Fruit fly (Drosophila melanogaster): ENCODE data around the gene Acer.

Gene Acer

dm6 chr2L:8521724-8522309 is at the start of gene Acer (continued):
- no peak for TF ChIP-seq CG32767 (GFP tag; IDR thresholded peaks at IDR 0.05)
- no peak for TF ChIP-seq Nf-YA (GFP tag; IDR thresholded peaks at IDR 0.05)
- TF ChIP-seq CG30020 (tag; optimal IDR thresholded peaks at IDR 0.05): no peak
- peak; percentile 37 for TF ChIP-seq CG10267 (tag; optimal IDR thresholded peaks at IDR 0.05)
- TF ChIP-seq az2 (GFP tag; optimal IDR thresholded peaks at IDR 0.05): no peak
- peak; percentile 11 for TF ChIP-seq pfk (GFP tag; optimal IDR thresholded peaks at IDR 0.05)
- TF ChIP-seq chn (GFP tag; optimal IDR thresholded peaks at IDR 0.05): no peak
- peak; percentile 15 for TF ChIP-seq her (GFP tag; optimal IDR thresholded peaks at IDR 0.05)
- no peak for TF ChIP-seq eve (GFP tag; optimal IDR thresholded peaks at IDR 0.05)
- no peak for TF ChIP-seq abd-A (tag; optimal IDR thresholded peaks at IDR 0.05)
- no peak for TF ChIP-seq CG11398 (GFP tag; optimal IDR thresholded peaks at IDR 0.05)
- TF ChIP-seq caup (GFP tag; optimal IDR thresholded peaks at IDR 0.05; ENCODE audit: severe bottlenecking): peak; percentile 23
- 0 out of 2 replicates have a peak, but pooled peaks have one; percentile 21 for TF ChIP-seq CG32532 (GFP tag; IDR thresholded peaks at IDR 0.05)
- TF ChIP-seq bigmax (GFP tag; optimal IDR thresholded peaks at IDR 0.05): no peak
- no peak for TF ChIP-seq bsh (GFP tag; optimal IDR thresholded peaks at IDR 0.05)
- TF ChIP-seq sd (tag; optimal IDR thresholded peaks at IDR 0.05): peak; percentile 54
- no peak for TF ChIP-seq grn (GFP tag; optimal IDR thresholded peaks at IDR 0.05)
- no peak for TF ChIP-seq da (GFP tag; optimal IDR thresholded peaks at IDR 0.05)
- TF ChIP-seq nmo (GFP tag; optimal IDR thresholded peaks at IDR 0.05): peak; percentile 20
- no peak for TF ChIP-seq D19B (GFP tag; optimal IDR thresholded peaks at IDR 0.05)
- TF ChIP-seq Atf-2 (GFP tag; optimal IDR thresholded peaks at IDR 0.05): no peak
- no peak for TF ChIP-seq toy (GFP tag; IDR thresholded peaks at IDR 0.05)
- no peak for TF ChIP-seq cwo (GFP tag; optimal IDR thresholded peaks at IDR 0.05)
- TF ChIP-seq scrt (GFP tag; optimal IDR thresholded peaks at IDR 0.05): no peak
- TF ChIP-seq Bdp1 (GFP tag; optimal IDR thresholded peaks at IDR 0.05): no peak
- TF ChIP-seq CG1529 (GFP tag; optimal IDR thresholded peaks at IDR 0.05): no peak
- 0 out of 2 replicates have a peak, but pooled peaks have one; percentile 17 for TF ChIP-seq H2.0 (GFP tag; IDR thresholded peaks at IDR 0.05)
- peak; percentile 54 for TF ChIP-seq stwl (tag; optimal IDR thresholded peaks at IDR 0.05)
- TF ChIP-seq CG34224 (GFP tag; IDR thresholded peaks at IDR 0.05; ENCODE audit: partially characterized antibody): peak; percentile 25; the same call in 1 of the 3 replicates
- TF ChIP-seq ewg (GFP tag; optimal IDR thresholded peaks at IDR 0.05): no peak
- no peak for TF ChIP-seq B-H2 (GFP tag; optimal IDR thresholded peaks at IDR 0.05)
- no peak for TF ChIP-seq zfh2 (GFP tag; optimal IDR thresholded peaks at IDR 0.05)
- no peak for TF ChIP-seq CG10431 (GFP tag; optimal IDR thresholded peaks at IDR 0.05)
- TF ChIP-seq CG1792 (GFP tag; optimal IDR thresholded peaks at IDR 0.05): peak; percentile 4
- no peak for TF ChIP-seq TFAM (GFP tag; optimal IDR thresholded peaks at IDR 0.05)
- no peak for TF ChIP-seq CG8478 (optimal IDR thresholded peaks at IDR 0.05)
- TF ChIP-seq gem (tag; optimal IDR thresholded peaks at IDR 0.05): no peak
- peak; percentile 56; the same call in 1 of the 3 replicates for TF ChIP-seq CG6791 (GFP tag; IDR thresholded peaks at IDR 0.05; ENCODE audit: partially characterized antibody)
- TF ChIP-seq wdn (GFP tag; IDR thresholded peaks at IDR 0.05): no peak
- TF ChIP-seq so (GFP tag; IDR thresholded peaks at IDR 0.05): no peak
- no peak for TF ChIP-seq CG6272 (GFP tag; IDR thresholded peaks at IDR 0.05)
- TF ChIP-seq Rfx (GFP tag; IDR thresholded peaks at IDR 0.05): no peak
- no peak for TF ChIP-seq CG9609 (GFP tag; optimal IDR thresholded peaks at IDR 0.05)
- no peak for TF ChIP-seq CG11723 (GFP tag; optimal IDR thresholded peaks at IDR 0.05)
- TF ChIP-seq Bteb2 (GFP tag; optimal IDR thresholded peaks at IDR 0.05): no peak
- TF ChIP-seq corto (GFP tag; optimal IDR thresholded peaks at IDR 0.05): no peak
- TF ChIP-seq fd102C (GFP tag; optimal IDR thresholded peaks at IDR 0.05): no peak
- no peak for TF ChIP-seq CG6254 (GFP tag; optimal IDR thresholded peaks at IDR 0.05)
- TF ChIP-seq gro (GFP tag; optimal IDR thresholded peaks at IDR 0.05): peak; percentile 24
- TF ChIP-seq prd (optimal IDR thresholded peaks at IDR 0.05): no peak
- TF ChIP-seq prd (GFP tag; IDR thresholded peaks at IDR 0.05): no peak
